Fruit fly (Drosophila melanogaster) whole organism: ENCODE results near the gene Alp4.

ENCODE experiments used
- psq ChIP-seq: fragments of >200 bp; optimal IDR thresholded peaks from 2 replicates; lab custom pipeline; 2017
- usp ChIP-seq: fragments of >200 bp; optimal IDR thresholded peaks from 2 replicates; lab custom pipeline; 2017; ENCODE audit warnings: missing biosample characterization, missing genetic modification characterization, mixed read lengths

dm6 chr3R:31064653-31065322 is 16.1 kb downstream of the Alp4 start, which contains the start of gene Sox100B:
- TF ChIP-seq psq (no peak), usp (GFP tag; lab: Kevin White, UChicago) (no peak)
